Fruit fly (Drosophila melanogaster) whole organism, embryonic: ENCODE measurements around the gene Hrs.

Source experiments
- Adf1 ChIP-seq: fragments of 200-800 bp; sonication (Bioruptor generic); IDR thresholded peaks from 2 replicates; pipeline ENCODE4 v1.3.6; 2022; ENCODE audit warnings: missing biosample characterization, missing genetic modification characterization
- C15 ChIP-seq: fragments of 200-800 bp; sonication (Bioruptor generic); IDR thresholded peaks from 3 replicates; pipeline ENCODE4 v1.3.6; 2022; ENCODE audit warnings: missing biosample characterization, missing genetic modification characterization
- CG10274 ChIP-seq: fragments of 200-800 bp; sonication (Bioruptor generic); optimal IDR thresholded peaks from 3 replicates; lab custom pipeline; 2017; ENCODE audit warnings: missing biosample characterization, mild to moderate bottlenecking, missing genetic modification characterization
- CG10321 ChIP-seq: fragments of 200-800 bp; sonication (Bioruptor generic); IDR thresholded peaks from 2 replicates; pipeline ENCODE4 v1.3.6; 2022; ENCODE audit warnings: missing biosample characterization, missing genetic modification characterization
- CG10462 ChIP-seq: fragments of 200-800 bp; sonication (Bioruptor generic); optimal IDR thresholded peaks from 2 replicates; lab custom pipeline; 2016; ENCODE audit warnings: missing biosample characterization, missing genetic modification characterization
- CG12104 ChIP-seq: fragments of 200-800 bp; sonication (Bioruptor generic); optimal IDR thresholded peaks from 3 replicates; lab custom pipeline; 2016; ENCODE audit warnings: missing biosample characterization, missing genetic modification characterization
- CG12942 ChIP-seq: fragments of 200-800 bp; sonication (Bioruptor generic); optimal IDR thresholded peaks from 3 replicates; lab custom pipeline; 2016; ENCODE audit warnings: missing biosample characterization, missing genetic modification characterization
- CG14710 ChIP-seq: fragments of 200-800 bp; sonication (Bioruptor generic); optimal IDR thresholded peaks from 3 replicates; lab custom pipeline; 2019; ENCODE audit warnings: missing biosample characterization, mild to moderate bottlenecking, missing genetic modification characterization, moderate library complexity
- CG14860 ChIP-seq: fragments of 200-800 bp; sonication (Bioruptor generic); IDR thresholded peaks from 3 replicates; pipeline ENCODE4 v1.3.6; 2022; ENCODE audit warnings: missing biosample characterization, missing genetic modification characterization; ENCODE audit not compliant: partially characterized antibody
- CG15073 ChIP-seq: fragments of 200-800 bp; sonication (Bioruptor generic); optimal IDR thresholded peaks from 2 replicates; lab custom pipeline; 2016; ENCODE audit warnings: missing biosample characterization, missing genetic modification characterization
- CG1603 ChIP-seq: fragments of 200-800 bp; sonication (Bioruptor generic); optimal IDR thresholded peaks from 2 replicates; lab custom pipeline; 2019; ENCODE audit warnings: missing biosample characterization, mild to moderate bottlenecking, missing genetic modification characterization, moderate library complexity
- CG17186 ChIP-seq: fragments of 200-800 bp; sonication (Bioruptor generic); optimal IDR thresholded peaks from 3 replicates; lab custom pipeline; 2017; ENCODE audit warnings: missing biosample characterization, missing genetic modification reagents, missing genetic modification characterization
- CG17568 ChIP-seq: fragments of 200-800 bp; sonication (Bioruptor generic); optimal IDR thresholded peaks from 2 replicates; lab custom pipeline; 2018; ENCODE audit warnings: missing biosample characterization, mild to moderate bottlenecking, missing genetic modification characterization, moderate library complexity
- CG17912 ChIP-seq: fragments of 200-800 bp; sonication (Bioruptor generic); optimal IDR thresholded peaks from 2 replicates; lab custom pipeline; 2018; ENCODE audit warnings: missing biosample characterization, mild to moderate bottlenecking, missing genetic modification characterization
- CG18599 ChIP-seq: fragments of 200-800 bp; sonication (Bioruptor generic); optimal IDR thresholded peaks from 3 replicates; lab custom pipeline; 2017; ENCODE audit warnings: missing biosample characterization, missing genetic modification characterization, mild to moderate bottlenecking, moderate library complexity, missing genetic modification reagents
- CG2712 ChIP-seq: fragments of 200-800 bp; optimal IDR thresholded peaks from 3 replicates; lab custom pipeline; 2019; ENCODE audit warnings: missing biosample characterization, mild to moderate bottlenecking, missing genetic modification characterization, moderate library complexity
- CG3847 ChIP-seq: fragments of 200-800 bp; sonication (Bioruptor generic); IDR thresholded peaks from 2 replicates; pipeline ENCODE4 v1.3.6; 2022; ENCODE audit warnings: missing biosample characterization, missing genetic modification characterization
- CG4854 ChIP-seq: fragments of 200-800 bp; sonication (Bioruptor generic); optimal IDR thresholded peaks from 2 replicates; lab custom pipeline; 2016; ENCODE audit warnings: missing biosample characterization, missing genetic modification characterization, inconsistent platforms
- CG6254 ChIP-seq: fragments of 200-800 bp; sonication (Bioruptor generic); optimal IDR thresholded peaks from 3 replicates; lab custom pipeline; 2017; ENCODE audit warnings: mild to moderate bottlenecking, missing biosample characterization, missing genetic modification reagents, missing genetic modification characterization
- CG7745 ChIP-seq: fragments of 200-800 bp; sonication (Bioruptor generic); optimal IDR thresholded peaks from 2 replicates; lab custom pipeline; 2018; ENCODE audit warnings: missing biosample characterization, mild to moderate bottlenecking, missing genetic modification characterization, moderate library complexity
- CG8359 ChIP-seq: fragments of 200-800 bp; sonication (Bioruptor generic); optimal IDR thresholded peaks from 2 replicates; lab custom pipeline; 2017; ENCODE audit warnings: missing biosample characterization, mild to moderate bottlenecking, missing genetic modification characterization, borderline replicate concordance
- D19B ChIP-seq: fragments of 200-800 bp; sonication (Bioruptor generic); optimal IDR thresholded peaks from 2 replicates; lab custom pipeline; 2017; ENCODE audit warnings: missing biosample characterization, mild to moderate bottlenecking, missing genetic modification characterization
- Dbx ChIP-seq: fragments of 200-800 bp; sonication (Bioruptor generic); IDR thresholded peaks from 3 replicates; pipeline ENCODE4 v1.3.6; 2022; ENCODE audit warnings: missing biosample characterization, missing genetic modification characterization
- Dip3 ChIP-seq: fragments of 200-800 bp; sonication (Bioruptor generic); optimal IDR thresholded peaks from 3 replicates; lab custom pipeline; 2016; ENCODE audit warnings: missing biosample characterization, missing genetic modification characterization
- E2f2 ChIP-seq: fragments of 200-800 bp; sonication (Bioruptor generic); IDR thresholded peaks from 2 replicates; pipeline ENCODE4 v1.3.6; 2022; ENCODE audit warnings: missing biosample characterization, missing genetic modification characterization
- Ets97D ChIP-seq: fragments of 200-800 bp; sonication (Bioruptor generic); optimal IDR thresholded peaks from 3 replicates; lab custom pipeline; 2016; ENCODE audit warnings: missing biosample characterization, missing genetic modification characterization
- Hr51 ChIP-seq, 2 experiments: fragments of 200-800 bp; sonication (Bioruptor generic); optimal IDR thresholded peaks; 2 replicates in 1 of 2; 3 replicates in 1 of 2; lab custom pipeline; 2016 to 2018; ENCODE audit warnings: missing biosample characterization in 2 of 2, missing genetic modification characterization in 2 of 2, mild to moderate bottlenecking in 1 of 2, moderate library complexity in 1 of 2
- Hsf ChIP-seq: fragments of 200-800 bp; sonication (Bioruptor generic); optimal IDR thresholded peaks from 3 replicates; lab custom pipeline; 2016; ENCODE audit warnings: missing biosample characterization, missing genetic modification characterization
- Kr ChIP-seq: fragments of 200-800 bp; sonication (Bioruptor generic); optimal IDR thresholded peaks from 2 replicates; lab custom pipeline; 2017; ENCODE audit warnings: missing biosample characterization, mild to moderate bottlenecking, missing genetic modification characterization
- Ravus ChIP-seq: fragments of 200-800 bp; sonication (Bioruptor generic); IDR thresholded peaks from 2 replicates; pipeline ENCODE4 v1.3.6; 2022; ENCODE audit warnings: missing biosample characterization, missing genetic modification characterization
- Ssrp ChIP-seq: fragments of 200-800 bp; sonication (Bioruptor generic); optimal IDR thresholded peaks from 2 replicates; lab custom pipeline; 2018; ENCODE audit warnings: missing biosample characterization, mild to moderate bottlenecking, missing genetic modification characterization, moderate library complexity
- Taf1 ChIP-seq: fragments of 200-800 bp; sonication (Bioruptor generic); IDR thresholded peaks from 2 replicates; pipeline ENCODE4 v1.3.6; 2022; ENCODE audit warnings: missing biosample characterization, missing genetic modification characterization
- ap ChIP-seq: fragments of 200-800 bp; sonication (Bioruptor generic); IDR thresholded peaks from 2 replicates; pipeline ENCODE4 v1.3.6; 2022; ENCODE audit warnings: missing biosample characterization, missing genetic modification characterization
- ara ChIP-seq: fragments of 200-800 bp; sonication (Bioruptor generic); IDR thresholded peaks from 2 replicates; pipeline ENCODE4 v1.3.6; 2022; ENCODE audit warnings: missing biosample characterization, missing genetic modification characterization
- ato ChIP-seq: fragments of 200-800 bp; sonication (Bioruptor generic); IDR thresholded peaks from 2 replicates; pipeline ENCODE4 v1.3.6; 2022; ENCODE audit warnings: missing biosample characterization, missing genetic modification characterization; ENCODE audit not compliant: partially characterized antibody
- bbx ChIP-seq: fragments of 200-800 bp; sonication (Bioruptor generic); IDR thresholded peaks from 2 replicates; pipeline ENCODE4 v1.3.6; 2022; ENCODE audit warnings: missing biosample characterization, missing genetic modification characterization; ENCODE audit not compliant: partially characterized antibody
- br ChIP-seq: fragments of >200 bp; optimal IDR thresholded peaks from 2 replicates; lab custom pipeline; 2017
- croc ChIP-seq: fragments of 200-800 bp; sonication (Bioruptor generic); conservative IDR thresholded peaks from 3 replicates; pipeline ENCODE4 v1.3.6; 2022; ENCODE audit warnings: missing biosample characterization, missing genetic modification characterization
- eve ChIP-seq, 2 experiments: fragments of >200 bp; optimal IDR thresholded peaks; 2 replicates each; lab custom pipeline; 2017; ENCODE audit warnings: missing biosample characterization in 2 of 2, missing genetic modification characterization in 2 of 2
- gsb ChIP-seq: fragments of 200-800 bp; sonication (Bioruptor generic); IDR thresholded peaks from 2 replicates; pipeline ENCODE4 v1.3.6; 2022; ENCODE audit warnings: missing biosample characterization, missing genetic modification characterization
- kay ChIP-seq: fragments of 200-800 bp; sonication (Bioruptor generic); optimal IDR thresholded peaks from 2 replicates; lab custom pipeline; 2016; ENCODE audit warnings: missing biosample characterization, missing genetic modification characterization
- kni ChIP-seq: fragments of 200-800 bp; sonication (Bioruptor generic); optimal IDR thresholded peaks from 3 replicates; lab custom pipeline; 2017; ENCODE audit warnings: mild to moderate bottlenecking, missing biosample characterization, missing genetic modification reagents, missing genetic modification characterization
- nom ChIP-seq: fragments of 200-800 bp; sonication (Bioruptor generic); optimal IDR thresholded peaks from 2 replicates; lab custom pipeline; 2017; ENCODE audit warnings: missing biosample characterization, missing genetic modification characterization, mild to moderate bottlenecking, moderate library complexity, missing genetic modification reagents
- oc ChIP-seq: fragments of 200-800 bp; sonication (Bioruptor generic); optimal IDR thresholded peaks from 2 replicates; lab custom pipeline; 2018; ENCODE audit warnings: missing biosample characterization, mild to moderate bottlenecking, missing genetic modification characterization, moderate library complexity
- p53 ChIP-seq: fragments of 200-800 bp; sonication (Bioruptor generic); optimal IDR thresholded peaks from 2 replicates; lab custom pipeline; 2016; ENCODE audit warnings: missing biosample characterization, missing genetic modification characterization
- pan ChIP-seq, 4 experiments: fragments of >200 bp in 3 of 4; fragments of 200-800 bp in 1 of 4; sonication (Bioruptor generic) in 1 of 4; optimal IDR thresholded peaks in 3 of 4; IDR thresholded peaks in 1 of 4; 2 replicates each; pipeline versions ENCODE4 v1.3.6 to Lab custom; 2017 to 2022; ENCODE audit warnings: missing biosample characterization in 2 of 4, missing genetic modification characterization in 2 of 4, mixed read lengths in 1 of 4
- peb ChIP-seq: fragments of 200-800 bp; sonication (Bioruptor generic); IDR thresholded peaks from 2 replicates; pipeline ENCODE4 v1.3.6; 2022; ENCODE audit warnings: missing biosample characterization, missing genetic modification characterization
- rib ChIP-seq: fragments of 200-800 bp; sonication (Bioruptor generic); IDR thresholded peaks from 2 replicates; pipeline ENCODE4 v1.3.6; 2022; ENCODE audit warnings: missing biosample characterization, missing genetic modification characterization
- sug ChIP-seq: fragments of 200-800 bp; optimal IDR thresholded peaks from 2 replicates; lab custom pipeline; 2019; ENCODE audit warnings: missing biosample characterization, mild to moderate bottlenecking, missing genetic modification characterization, moderate library complexity
- wor ChIP-seq: fragments of 200-800 bp; sonication (Bioruptor generic); IDR thresholded peaks from 2 replicates; pipeline ENCODE4 v1.3.6; 2022; ENCODE audit warnings: missing biosample characterization, missing genetic modification characterization

Gene Hrs

DNA sequence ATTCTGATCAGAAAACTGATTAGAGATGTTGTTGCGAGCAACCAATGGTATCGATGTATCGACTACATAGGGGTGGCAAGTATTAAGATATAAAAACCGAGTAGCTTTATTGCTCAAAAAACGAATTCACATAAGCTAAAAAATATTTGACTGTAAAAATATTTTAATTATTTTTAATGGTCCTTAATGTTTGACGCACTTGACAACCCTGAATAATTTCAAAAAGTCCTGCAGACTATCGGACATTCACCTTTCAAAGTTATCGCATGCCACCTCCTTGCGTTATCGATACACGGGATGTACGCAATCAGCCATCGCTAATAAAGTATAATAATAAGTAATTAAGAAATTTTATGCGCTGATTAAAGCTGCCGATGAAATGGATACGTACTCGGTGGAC, 19.9 kb downstream of the Hrs start, which contains the start of the genes HemK2, Snapin and Tnpo-SR (continued):
- TF ChIP-seq D19B (GFP tag; lab: Kevin White, UChicago) = peak; percentile 73
- TF ChIP-seq CG15073 = peak; percentile 34
- TF ChIP-seq oc (tag; lab: Kevin White, UChicago) = peak; percentile 78
- TF ChIP-seq pan (optimal IDR thresholded peaks at IDR 0.05; lab: Kevin White, UChicago) = no peak
- TF ChIP-seq pan (GFP tag; optimal IDR thresholded peaks at IDR 0.05 in 1 of 2, IDR thresholded peaks at IDR 0.05 in 1 of 2) = peak in 1 of 2 experiments; percentile 95
- peak; percentile 96 for TF ChIP-seq CG3847 (GFP tag; lab: Robert Waterston, UW)
- TF ChIP-seq CG12942 (GFP tag; lab: Kevin White, UChicago) = peak; percentile 87
- TF ChIP-seq CG1603 (tag; lab: Kevin White, UChicago) = peak; percentile 81
- peak; percentile 76 for TF ChIP-seq ato (GFP tag; lab: Robert Waterston, UW)
- peak; percentile 71 for TF ChIP-seq CG10274 (GFP tag; lab: Kevin White, UChicago)
- peak; percentile 88 for TF ChIP-seq ara (GFP tag; lab: Robert Waterston, UW)
- no peak for TF ChIP-seq br
- TF ChIP-seq Adf1 = peak; percentile 75
- peak; percentile 67 for TF ChIP-seq CG17186 (GFP tag; lab: Kevin White, UChicago)
- peak; percentile 95 for TF ChIP-seq Dbx (GFP tag; lab: Robert Waterston, UW)
- TF ChIP-seq C15 (GFP tag; lab: Robert Waterston, UW) = peak; percentile 59; the same call in 1 of the 3 replicates
- TF ChIP-seq kay (GFP tag; lab: Kevin White, UChicago) = peak; percentile 64
- no peak for TF ChIP-seq eve (GFP tag; optimal IDR thresholded peaks at IDR 0.05; lab: Kevin White, UChicago)
- peak; percentile 94 for TF ChIP-seq CG14710 (tag; lab: Kevin White, UChicago)
- TF ChIP-seq gsb (GFP tag; lab: Robert Waterston, UW) = peak; percentile 88
- peak; percentile 91 for TF ChIP-seq peb
- peak; percentile 89 for TF ChIP-seq CG4854 (GFP tag; lab: Kevin White, UChicago)
- peak; percentile 85 for TF ChIP-seq Hr51 (GFP tag; optimal IDR thresholded peaks at IDR 0.05; lab: Kevin White, UChicago)
- peak; percentile 93 for TF ChIP-seq Hsf
- TF ChIP-seq p53 (GFP tag; lab: Kevin White, UChicago) = no peak
- TF ChIP-seq Kr (GFP tag; lab: Kevin White, UChicago) = no peak
- peak; percentile 94 for TF ChIP-seq CG18599 (GFP tag; lab: Kevin White, UChicago)
- TF ChIP-seq CG10321 = peak; percentile 47; the same call in 1 of the 2 replicates
- peak; percentile 91 for TF ChIP-seq CG12104 (GFP tag; lab: Kevin White, UChicago)
- TF ChIP-seq Ravus (GFP tag; lab: Robert Waterston, UW) = peak; percentile 81
- peak; percentile 54 for TF ChIP-seq CG7745 (tag; lab: Kevin White, UChicago)
- peak; percentile 82 for TF ChIP-seq kni
- peak; percentile 59 for TF ChIP-seq CG8359 (GFP tag; lab: Kevin White, UChicago)
- peak; percentile 95 for TF ChIP-seq CG2712 (tag; lab: Kevin White, UChicago)
- TF ChIP-seq Taf1 (GFP tag; lab: Robert Waterston, UW) = peak; percentile 90
- peak; percentile 89 for TF ChIP-seq ap
- peak; percentile 92 for TF ChIP-seq Ssrp
- peak; percentile 62 for TF ChIP-seq CG17912
- peak; percentile 76 for TF ChIP-seq CG17568 (GFP tag; lab: Kevin White, UChicago)
- TF ChIP-seq Ets97D (GFP tag; lab: Kevin White, UChicago) = peak; percentile 82
- peak; percentile 77 for TF ChIP-seq nom (GFP tag; lab: Kevin White, UChicago)
- TF ChIP-seq wor (GFP tag; lab: Robert Waterston, UW) = peak; percentile 86
- TF ChIP-seq CG14860 (GFP tag; lab: Robert Waterston, UW) = peak; percentile 93
- peak; percentile 82 for TF ChIP-seq CG10462 (GFP tag; lab: Kevin White, UChicago)
- TF ChIP-seq CG6254 (GFP tag; lab: Kevin White, UChicago) = peak; percentile 73
- peak; percentile 88 for TF ChIP-seq rib (GFP tag; lab: Robert Waterston, UW)
- TF ChIP-seq E2f2 (GFP tag; lab: Robert Waterston, UW) = peak; percentile 72
- peak; percentile 93 for TF ChIP-seq sug (tag; lab: Kevin White, UChicago)
- peak; percentile 88 for TF ChIP-seq Dip3 (GFP tag; lab: Kevin White, UChicago)
- TF ChIP-seq croc (GFP tag; lab: Robert Waterston, UW) = peak; percentile 91
- peak; percentile 88 for TF ChIP-seq bbx
